Fruit fly (Drosophila melanogaster): Measurements from ENCODE around the gene Acp95EF.

Gene Acp95EF

DNA sequence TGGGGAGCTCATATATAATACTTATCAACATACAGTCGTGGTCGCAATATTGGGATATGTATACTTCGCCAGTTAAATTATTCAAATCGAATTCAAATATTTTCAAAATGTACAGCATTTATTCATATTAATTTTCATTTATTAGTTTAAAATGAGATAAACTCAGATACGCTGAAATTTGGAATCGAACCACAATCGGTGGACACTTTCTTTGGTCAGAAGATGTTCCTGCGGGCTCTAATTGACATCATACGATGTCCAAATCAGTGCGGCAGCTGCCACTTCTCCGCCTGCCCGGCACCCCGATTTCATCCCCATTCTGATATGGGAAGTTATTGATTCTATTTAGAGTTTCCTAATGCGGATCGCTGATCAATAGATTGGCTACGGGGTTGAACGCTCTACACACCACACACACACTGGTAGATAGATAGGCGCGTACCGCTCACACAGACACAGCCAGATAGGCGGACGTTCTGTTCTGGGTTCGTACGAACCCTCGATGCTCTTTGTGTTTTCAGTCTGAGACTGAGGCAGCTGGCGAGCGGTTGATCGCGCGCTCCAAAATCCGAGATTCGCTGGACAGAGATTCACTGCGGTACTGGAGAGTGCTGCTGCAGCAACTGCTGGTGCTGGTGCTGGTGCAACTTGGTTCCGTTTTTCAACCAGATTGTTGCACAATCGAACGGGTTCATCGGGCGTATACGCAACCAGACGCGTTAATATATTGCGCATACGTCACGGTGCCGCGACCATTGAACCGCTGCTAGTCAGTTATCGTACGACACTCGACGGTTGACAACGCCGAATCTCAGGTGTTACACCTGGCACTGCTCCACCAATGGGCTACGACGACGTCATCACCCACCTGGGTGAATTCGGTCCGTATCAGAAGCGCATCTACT, 47.6 kb downstream of the Acp95EF start, which contains the start of gene Orct (continued):
- TF ChIP-seq tgo (GFP tag; IDR thresholded peaks at IDR 0.05), result peak; percentile 70
- TF ChIP-seq hth (optimal IDR thresholded peaks at IDR 0.05), result no peak
- TF ChIP-seq ab (GFP tag; optimal IDR thresholded peaks at IDR 0.05), result peak; percentile 15
- peak; percentile 61 for TF ChIP-seq Deaf1 (tag; optimal IDR thresholded peaks at IDR 0.05)
- no peak; the same call in 1 of the 2 replicates for TF ChIP-seq ttk (GFP tag; IDR thresholded peaks at IDR 0.05)
- peak; percentile 71 for TF ChIP-seq exex (tag; optimal IDR thresholded peaks at IDR 0.05)
- TF ChIP-seq slp2 (GFP tag; optimal IDR thresholded peaks at IDR 0.05), result peak; percentile 41
- TF ChIP-seq CG1603 (tag; optimal IDR thresholded peaks at IDR 0.05), result peak; percentile 69
- peak; percentile 55 for TF ChIP-seq pum (GFP tag; optimal IDR thresholded peaks at IDR 0.05)
- TF ChIP-seq trh (GFP tag; optimal IDR thresholded peaks at IDR 0.05), result no peak
- TF ChIP-seq Dfd (GFP tag; optimal IDR thresholded peaks at IDR 0.05), result no peak
- no peak for TF ChIP-seq br (optimal IDR thresholded peaks at IDR 0.05)
- peak; percentile 43 for TF ChIP-seq Atf3 (GFP tag; optimal IDR thresholded peaks at IDR 0.05)
- peak in 1 of 2 experiments; percentile 31 for TF ChIP-seq Trl (optimal IDR thresholded peaks at IDR 0.05)
- TF ChIP-seq Trl (GFP tag; optimal IDR thresholded peaks at IDR 0.05), result peak; percentile 30
- peak; percentile 30; the same call in 1 of the 2 replicates for TF ChIP-seq Bgb (GFP tag; IDR thresholded peaks at IDR 0.05; ENCODE audit: partially characterized antibody)
- no peak for TF ChIP-seq ken (GFP tag; IDR thresholded peaks at IDR 0.05)
- TF ChIP-seq pb (GFP tag; optimal IDR thresholded peaks at IDR 0.05), result no peak
- TF ChIP-seq CG4328 (GFP tag; optimal IDR thresholded peaks at IDR 0.05), result peak; percentile 70
- TF ChIP-seq bigmax (GFP tag; optimal IDR thresholded peaks at IDR 0.05), result no peak
- no peak for TF ChIP-seq fd102C (GFP tag; optimal IDR thresholded peaks at IDR 0.05)
- peak; percentile 15 for TF ChIP-seq ERR (GFP tag; optimal IDR thresholded peaks at IDR 0.05)
- TF ChIP-seq CG13123 (GFP tag; optimal IDR thresholded peaks at IDR 0.05), result no peak
- TF ChIP-seq D19B (GFP tag; optimal IDR thresholded peaks at IDR 0.05), result peak; percentile 71
- TF ChIP-seq Xrp1 (GFP tag; IDR thresholded peaks at IDR 0.05), result peak; percentile 49
- TF ChIP-seq grau (tag; optimal IDR thresholded peaks at IDR 0.05), result peak; percentile 87
- TF ChIP-seq Gug (GFP tag; IDR thresholded peaks at IDR 0.05), result peak; percentile 54; the same call in 1 of the 4 replicates
- peak; percentile 13 for TF ChIP-seq Sry-δ (GFP tag; optimal IDR thresholded peaks at IDR 0.05)
- TF ChIP-seq odd (GFP tag; optimal IDR thresholded peaks at IDR 0.05), result peak; percentile 68
- 0 out of 3 replicates have a peak, but pooled peaks have one; percentile 65 for TF ChIP-seq CG6175 (GFP tag; IDR thresholded peaks at IDR 0.05)
- TF ChIP-seq CG14710 (tag; optimal IDR thresholded peaks at IDR 0.05), result peak; percentile 44
- no peak for TF ChIP-seq pita (GFP tag; optimal IDR thresholded peaks at IDR 0.05)
- TF ChIP-seq lola (GFP tag; optimal IDR thresholded peaks at IDR 0.05), result peak in 1 of 3 experiments; percentile 62
- TF ChIP-seq CG30431 (GFP tag; optimal IDR thresholded peaks at IDR 0.05), result peak; percentile 40
- TF ChIP-seq prd (optimal IDR thresholded peaks at IDR 0.05), result no peak
- peak; percentile 65 for TF ChIP-seq prd (GFP tag; IDR thresholded peaks at IDR 0.05)
- TF ChIP-seq mld (GFP tag; IDR thresholded peaks at IDR 0.05; ENCODE audit: partially characterized antibody), result 0 out of 3 replicates have a peak, but pooled peaks have one; percentile 15
- peak; percentile 82 for TF ChIP-seq bcd (GFP tag; optimal IDR thresholded peaks at IDR 0.05)
- no peak for TF ChIP-seq CG1792 (GFP tag; optimal IDR thresholded peaks at IDR 0.05)
- peak; percentile 52 for TF ChIP-seq schlank (tag; optimal IDR thresholded peaks at IDR 0.05)
- no peak for TF ChIP-seq ap (GFP tag; IDR thresholded peaks at IDR 0.05)
- TF ChIP-seq Bdp1 (GFP tag; optimal IDR thresholded peaks at IDR 0.05), result no peak
- TF ChIP-seq CG4424 (GFP tag; optimal IDR thresholded peaks at IDR 0.05), result peak; percentile 67
- peak in 1 of 2 experiments; percentile 58 for TF ChIP-seq chif (GFP tag; optimal IDR thresholded peaks at IDR 0.05)
- TF ChIP-seq shn (GFP tag; optimal IDR thresholded peaks at IDR 0.05), result peak; percentile 65
- TF ChIP-seq CG13894 (tag; optimal IDR thresholded peaks at IDR 0.05), result peak; percentile 64
- peak; percentile 93 for TF ChIP-seq sens (GFP tag)
- peak; percentile 6 for TF ChIP-seq Lhr (GFP tag; optimal IDR thresholded peaks at IDR 0.05)
- no peak for TF ChIP-seq corto (GFP tag; optimal IDR thresholded peaks at IDR 0.05)
- TF ChIP-seq CG18764 (GFP tag; optimal IDR thresholded peaks at IDR 0.05), result peak; percentile 32

Measured in whole organism, embryonic.